Worm (Caenorhabditis elegans) whole organism, young adult: Measurements from ENCODE around the gene F59A7.14.

ENCODE experiments used
- Y79H2A.3 ChIP-seq: fragments of 200-800 bp; sonication (Bioruptor generic); conservative IDR thresholded peaks from 2 replicates; pipeline ENCODE4 v1.3.6; 2022; ENCODE audit warnings: missing genetic modification reagents, missing genetic modification characterization, missing compliant biosample characterization
- ama-1 ChIP-seq, 3 experiments: fragments of 150-350 bp in 1 of 3; sonication (generic microtip) in 2 of 3; optimal IDR thresholded peaks; 2 replicates each; lab custom pipeline; 2014 to 2018; ENCODE audit warnings: missing biosample characterization in 2 of 3, missing genetic modification characterization in 2 of 3, missing genetic modification reagents in 2 of 3
- attf-3 ChIP-seq: fragments of 200-800 bp; sonication (Bioruptor generic); conservative IDR thresholded peaks from 2 replicates; pipeline ENCODE4 v1.3.6; 2022; ENCODE audit warnings: missing genetic modification reagents, missing genetic modification characterization, missing compliant biosample characterization
- ceh-40 ChIP-seq: fragments of 200-800 bp; sonication (Bioruptor generic); IDR thresholded peaks from 2 replicates; pipeline ENCODE4 v1.3.6; 2022; ENCODE audit warnings: missing genetic modification characterization, missing compliant biosample characterization
- chd-7 ChIP-seq: sonication (generic microtip); optimal IDR thresholded peaks from 2 replicates; lab custom pipeline; 2016; ENCODE audit warnings: mild to moderate bottlenecking, missing genetic modification characterization, moderate library complexity, missing compliant biosample characterization
- him-1 ChIP-seq: sonication (generic microtip); optimal IDR thresholded peaks from 2 replicates; lab custom pipeline; 2016; ENCODE audit warnings: missing genotype, missing genetic modification reagents, missing genetic modification characterization, missing compliant biosample characterization
- madf-8 ChIP-seq: fragments of 200-800 bp; sonication (Bioruptor generic); conservative IDR thresholded peaks from 2 replicates; pipeline ENCODE4 v1.3.6; 2022; ENCODE audit warnings: missing genetic modification reagents, missing genetic modification characterization, missing compliant biosample characterization
- mel-28 ChIP-seq: sonication (generic microtip); optimal IDR thresholded peaks from 2 replicates; lab custom pipeline; 2016; ENCODE audit warnings: borderline replicate concordance, mild to moderate bottlenecking, missing genetic modification characterization, missing compliant biosample characterization
- pha-4 ChIP-seq: fragments of 150-350 bp; sonication (generic microtip); optimal IDR thresholded peaks from 2 replicates; lab custom pipeline; 2014; ENCODE audit warnings: missing biosample characterization, missing genetic modification reagents, missing genetic modification characterization
- snpc-4 ChIP-seq, 5 experiments: fragments of 150-350 bp in 1 of 5; sonication (generic microtip) in 4 of 5; optimal IDR thresholded peaks; 2 replicates each; lab custom pipeline; 2014 to 2018; ENCODE audit warnings: missing genetic modification characterization in 5 of 5, missing biosample characterization in 3 of 5, antibody characterized with exemption in 2 of 5, mild to moderate bottlenecking in 2 of 5, missing compliant biosample characterization in 2 of 5, missing genotype in 2 of 5, moderate library complexity in 2 of 5, missing genetic modification reagents in 1 of 5

DNA sequence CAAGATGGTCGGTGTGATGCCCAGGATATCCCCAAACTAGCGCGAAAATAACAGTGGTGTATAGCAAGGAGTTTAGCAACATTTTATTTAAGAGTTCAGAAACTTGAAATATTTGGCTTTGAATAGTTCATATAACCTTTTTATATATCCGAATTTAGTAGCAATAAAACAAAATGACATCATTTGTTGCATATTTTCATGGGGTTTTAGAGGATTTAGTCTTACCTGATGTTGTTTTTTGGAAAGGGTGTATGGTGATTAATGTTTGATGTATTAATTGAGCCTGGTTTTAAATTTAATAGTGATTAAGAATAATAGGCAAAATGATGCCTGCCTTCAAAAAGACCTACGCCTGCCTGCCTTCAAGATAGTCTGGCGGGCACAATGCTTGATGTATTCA is 2.4 kb upstream of the F59A7.14 start, which contains the start of gene F59A7.2:
- no peak for TF ChIP-seq mel-28 (tag; lab: Kevin White, UChicago)
- TF ChIP-seq attf-3 (GFP tag; lab: Robert Waterston, UW) = no peak
- no peak for TF ChIP-seq chd-7 (tag; lab: Kevin White, UChicago)
- no peak for TF ChIP-seq pha-4 (tag; lab: Kevin White, UChicago)
- TF ChIP-seq snpc-4 (GFP tag; optimal IDR thresholded peaks at IDR 0.05; lab: Kevin White, UChicago) = no peak
- no peak for TF ChIP-seq snpc-4 (tag; optimal IDR thresholded peaks at IDR 0.05; lab: Kevin White, UChicago)
- no peak for TF ChIP-seq ama-1 (optimal IDR thresholded peaks at IDR 0.05; lab: Kevin White, UChicago)
- no peak for TF ChIP-seq ama-1 (GFP tag; optimal IDR thresholded peaks at IDR 0.05; lab: Kevin White, UChicago)
- no peak for TF ChIP-seq Y79H2A.3 (GFP tag; lab: Robert Waterston, UW)
- no peak for TF ChIP-seq ceh-40 (GFP tag; lab: Robert Waterston, UW)
- no peak for TF ChIP-seq him-1 (tag; lab: Kevin White, UChicago)
- TF ChIP-seq madf-8 (GFP tag; lab: Robert Waterston, UW) = no peak
